Fruit fly (Drosophila melanogaster): Measurements from ENCODE around the gene CG43844.

DNA sequence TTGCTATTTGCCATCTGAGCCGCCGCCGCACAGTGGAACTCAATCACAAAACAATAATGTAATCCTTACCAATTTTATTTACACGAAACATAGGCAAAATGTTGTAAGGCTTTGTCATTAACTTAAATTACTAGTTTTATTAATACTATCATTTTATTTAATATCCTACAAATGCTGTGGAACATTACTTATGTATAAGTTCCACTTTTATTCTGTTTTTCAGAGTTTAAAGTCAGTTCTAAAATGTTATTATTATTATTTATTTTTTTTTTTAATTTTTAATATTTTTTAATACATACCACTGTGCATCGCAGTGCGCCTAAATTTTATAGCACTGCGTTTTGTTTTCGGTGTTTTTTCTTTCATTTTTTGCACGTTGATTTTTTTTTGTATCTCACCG lies 42.0 kb downstream of the CG43844 start:
- no peak for TF ChIP-seq EcR (GFP tag; optimal IDR thresholded peaks at IDR 0.05)
- peak; percentile 6 for TF ChIP-seq CG8301 (tag; optimal IDR thresholded peaks at IDR 0.05)
